Fruit fly (Drosophila melanogaster) whole organism, embryonic: ENCODE measurements around the gene CG4645.

Experiments used
- Antp ChIP-seq: fragments of 200-800 bp; sonication (Bioruptor generic); optimal IDR thresholded peaks from 3 replicates; lab custom pipeline; 2016; ENCODE audit warnings: missing biosample characterization, missing genetic modification characterization
- Atf3 ChIP-seq: fragments of 200-800 bp; sonication (Bioruptor generic); optimal IDR thresholded peaks from 3 replicates; lab custom pipeline; 2016; ENCODE audit warnings: missing biosample characterization, missing genetic modification characterization
- Blimp-1 ChIP-seq: fragments of 200-800 bp; sonication (Bioruptor generic); optimal IDR thresholded peaks from 3 replicates; lab custom pipeline; 2018; ENCODE audit warnings: missing biosample characterization, missing genetic modification characterization, mild to moderate bottlenecking, moderate library complexity, missing genetic modification reagents
- CG10267 ChIP-seq: fragments of 200-800 bp; sonication (Bioruptor generic); optimal IDR thresholded peaks from 2 replicates; lab custom pipeline; 2018; ENCODE audit warnings: missing biosample characterization, mild to moderate bottlenecking, missing genetic modification characterization, moderate library complexity
- CG11247 ChIP-seq: fragments of 200-800 bp; sonication (Bioruptor generic); IDR thresholded peaks from 2 replicates; pipeline ENCODE4 v1.3.6; 2022; ENCODE audit warnings: missing biosample characterization, missing genetic modification characterization
- CG11504 ChIP-seq: fragments of 200-800 bp; sonication (Bioruptor generic); optimal IDR thresholded peaks from 3 replicates; lab custom pipeline; 2019; ENCODE audit warnings: missing biosample characterization, mild to moderate bottlenecking, missing genetic modification characterization, moderate library complexity
- CG12071 ChIP-seq: fragments of 200-800 bp; sonication (Bioruptor generic); optimal IDR thresholded peaks from 3 replicates; lab custom pipeline; 2018; ENCODE audit warnings: missing biosample characterization, mild to moderate bottlenecking, missing genetic modification characterization
- CG12391 ChIP-seq: fragments of 200-800 bp; sonication (Bioruptor generic); optimal IDR thresholded peaks from 3 replicates; lab custom pipeline; 2018; ENCODE audit warnings: missing biosample characterization, mild to moderate bottlenecking, missing genetic modification characterization, moderate library complexity
- CG12744 ChIP-seq: fragments of 200-800 bp; sonication (Bioruptor generic); optimal IDR thresholded peaks from 2 replicates; lab custom pipeline; 2016; ENCODE audit warnings: missing biosample characterization, missing genetic modification characterization
- CG15696 ChIP-seq: fragments of 200-800 bp; sonication (Bioruptor generic); optimal IDR thresholded peaks from 2 replicates; lab custom pipeline; 2019; ENCODE audit warnings: missing biosample characterization, mild to moderate bottlenecking, missing genetic modification characterization, moderate library complexity
- CG17359 ChIP-seq: fragments of 200-800 bp; sonication (Bioruptor generic); optimal IDR thresholded peaks from 3 replicates; lab custom pipeline; 2018; ENCODE audit warnings: missing biosample characterization, mild to moderate bottlenecking, missing genetic modification characterization, moderate library complexity
- CG17829 ChIP-seq: fragments of 200-800 bp; optimal IDR thresholded peaks from 2 replicates; lab custom pipeline; 2019; ENCODE audit warnings: missing biosample characterization, mild to moderate bottlenecking, missing genetic modification characterization, moderate library complexity
- CG2199 ChIP-seq: fragments of 200-800 bp; sonication (Bioruptor generic); IDR thresholded peaks from 3 replicates; pipeline ENCODE4 v1.3.6; 2022; ENCODE audit warnings: missing biosample characterization, missing genetic modification characterization
- CG2678 ChIP-seq: fragments of 200-800 bp; sonication (Bioruptor generic); optimal IDR thresholded peaks from 3 replicates; lab custom pipeline; 2019; ENCODE audit warnings: missing biosample characterization, mild to moderate bottlenecking, missing genetic modification characterization, moderate library complexity
- CG2712 ChIP-seq: fragments of 200-800 bp; optimal IDR thresholded peaks from 3 replicates; lab custom pipeline; 2019; ENCODE audit warnings: missing biosample characterization, mild to moderate bottlenecking, missing genetic modification characterization, moderate library complexity
- CG34422 ChIP-seq: fragments of 200-800 bp; sonication (Bioruptor generic); IDR thresholded peaks from 3 replicates; pipeline ENCODE4 v1.3.6; 2022; ENCODE audit warnings: missing biosample characterization, missing genetic modification characterization
- CG4404 ChIP-seq: fragments of 200-800 bp; sonication (Bioruptor generic); IDR thresholded peaks from 2 replicates; pipeline ENCODE4 v1.3.6; 2022; ENCODE audit warnings: missing biosample characterization, missing genetic modification characterization
- CG5180 ChIP-seq: fragments of 200-800 bp; sonication (Bioruptor generic); optimal IDR thresholded peaks from 3 replicates; lab custom pipeline; 2017; ENCODE audit warnings: missing biosample characterization, missing genetic modification characterization, mild to moderate bottlenecking, moderate library complexity, missing genetic modification reagents
- CG6254 ChIP-seq: fragments of 200-800 bp; sonication (Bioruptor generic); optimal IDR thresholded peaks from 3 replicates; lab custom pipeline; 2017; ENCODE audit warnings: mild to moderate bottlenecking, missing biosample characterization, missing genetic modification reagents, missing genetic modification characterization
- CG7786 ChIP-seq: fragments of 200-800 bp; sonication (Bioruptor generic); optimal IDR thresholded peaks from 2 replicates; lab custom pipeline; 2016; ENCODE audit warnings: missing biosample characterization, missing genetic modification characterization
- CG7839 ChIP-seq: fragments of 200-800 bp; sonication (Bioruptor generic); optimal IDR thresholded peaks from 3 replicates; lab custom pipeline; 2018; ENCODE audit warnings: missing biosample characterization, mild to moderate bottlenecking, missing genetic modification characterization, moderate library complexity
- CG7963 ChIP-seq: fragments of 200-800 bp; sonication (Bioruptor generic); IDR thresholded peaks from 3 replicates; pipeline ENCODE4 v1.3.6; 2022; ENCODE audit warnings: missing biosample characterization, missing genetic modification characterization; ENCODE audit not compliant: partially characterized antibody
- CHES-1-like ChIP-seq: fragments of 200-800 bp; sonication (Bioruptor generic); optimal IDR thresholded peaks from 2 replicates; lab custom pipeline; 2016; ENCODE audit warnings: missing biosample characterization, missing genetic modification characterization
- D19A ChIP-seq: fragments of 200-800 bp; optimal IDR thresholded peaks from 3 replicates; lab custom pipeline; 2019; ENCODE audit warnings: missing biosample characterization, mild to moderate bottlenecking, missing genetic modification characterization, moderate library complexity
- Dp ChIP-seq: fragments of 200-800 bp; sonication (Bioruptor generic); optimal IDR thresholded peaks from 2 replicates; lab custom pipeline; 2018; ENCODE audit warnings: missing biosample characterization, mild to moderate bottlenecking, missing genetic modification characterization, moderate library complexity
- HLH3B ChIP-seq: fragments of 200-800 bp; sonication (Bioruptor generic); IDR thresholded peaks from 2 replicates; pipeline ENCODE4 v1.3.6; 2022; ENCODE audit warnings: missing biosample characterization, missing genetic modification characterization
- Lim3 ChIP-seq: fragments of 200-800 bp; sonication (Bioruptor generic); IDR thresholded peaks from 2 replicates; pipeline ENCODE4 v1.3.6; 2022; ENCODE audit warnings: missing biosample characterization, missing genetic modification characterization
- Mad ChIP-seq: fragments of 200-800 bp; sonication (Bioruptor generic); optimal IDR thresholded peaks from 2 replicates; lab custom pipeline; 2016; ENCODE audit warnings: missing biosample characterization, missing genetic modification characterization
- NFAT ChIP-seq: fragments of 200-800 bp; sonication (Bioruptor generic); IDR thresholded peaks from 2 replicates; pipeline ENCODE4 v1.3.6; 2022; ENCODE audit warnings: missing biosample characterization, missing genetic modification characterization
- Oaz ChIP-seq: fragments of 200-800 bp; sonication (Bioruptor generic); IDR thresholded peaks from 2 replicates; pipeline ENCODE4 v1.3.6; 2022; ENCODE audit warnings: missing biosample characterization, missing genetic modification characterization
- Sox102F ChIP-seq: fragments of 200-800 bp; sonication (Bioruptor generic); optimal IDR thresholded peaks from 2 replicates; lab custom pipeline; 2018; ENCODE audit warnings: missing biosample characterization, mild to moderate bottlenecking, missing genetic modification characterization, moderate library complexity
- Sry-δ ChIP-seq: fragments of 200-800 bp; sonication (Bioruptor generic); optimal IDR thresholded peaks from 2 replicates; lab custom pipeline; 2016; ENCODE audit warnings: missing biosample characterization, missing genetic modification characterization
- Taf1 ChIP-seq: fragments of 200-800 bp; sonication (Bioruptor generic); IDR thresholded peaks from 2 replicates; pipeline ENCODE4 v1.3.6; 2022; ENCODE audit warnings: missing biosample characterization, missing genetic modification characterization
- ac ChIP-seq: fragments of 200-800 bp; sonication (Bioruptor generic); optimal IDR thresholded peaks from 3 replicates; lab custom pipeline; 2017; ENCODE audit warnings: missing biosample characterization, mild to moderate bottlenecking, missing genetic modification characterization
- aop ChIP-seq: fragments of 200-800 bp; sonication (Bioruptor generic); IDR thresholded peaks from 2 replicates; pipeline ENCODE4 v1.3.6; 2022; ENCODE audit warnings: missing biosample characterization, missing genetic modification characterization
- bsh ChIP-seq, 2 experiments: fragments of 200-800 bp; sonication (Bioruptor generic); optimal IDR thresholded peaks; 2 replicates each; lab custom pipeline; 2017 to 2018; ENCODE audit warnings: mild to moderate bottlenecking in 2 of 2, missing biosample characterization in 2 of 2, missing genetic modification characterization in 2 of 2, moderate library complexity in 1 of 2
- cas ChIP-seq: fragments of 200-800 bp; sonication (Bioruptor generic); IDR thresholded peaks from 2 replicates; pipeline ENCODE4 v1.3.6; 2022; ENCODE audit warnings: missing biosample characterization, missing genetic modification characterization
- ci ChIP-seq: fragments of 200-800 bp; sonication (Bioruptor generic); IDR thresholded peaks from 3 replicates; pipeline ENCODE4 v1.3.6; 2022; ENCODE audit warnings: missing biosample characterization, missing genetic modification characterization
- dmrt99B ChIP-seq: fragments of 200-800 bp; sonication (Bioruptor generic); optimal IDR thresholded peaks from 2 replicates; lab custom pipeline; 2018; ENCODE audit warnings: missing biosample characterization, mild to moderate bottlenecking, missing genetic modification characterization, moderate library complexity
- ems ChIP-seq: fragments of 200-800 bp; sonication (Bioruptor generic); optimal IDR thresholded peaks from 3 replicates; lab custom pipeline; 2016; ENCODE audit warnings: missing biosample characterization, missing genetic modification characterization
- eyg ChIP-seq: fragments of 200-800 bp; sonication (Bioruptor generic); optimal IDR thresholded peaks from 3 replicates; lab custom pipeline; 2016; ENCODE audit warnings: missing biosample characterization, missing genetic modification characterization
- fu2 ChIP-seq: fragments of 200-800 bp; sonication (Bioruptor generic); optimal IDR thresholded peaks from 2 replicates; lab custom pipeline; 2016; ENCODE audit warnings: missing biosample characterization, missing genetic modification characterization
- gem ChIP-seq: fragments of 200-800 bp; sonication (Bioruptor generic); optimal IDR thresholded peaks from 2 replicates; lab custom pipeline; 2019; ENCODE audit warnings: missing biosample characterization, mild to moderate bottlenecking, missing genetic modification characterization, moderate library complexity
- nmo ChIP-seq: fragments of 200-800 bp; sonication (Bioruptor generic); optimal IDR thresholded peaks from 2 replicates; lab custom pipeline; 2018; ENCODE audit warnings: missing biosample characterization, mild to moderate bottlenecking, missing genetic modification characterization, moderate library complexity
- pita ChIP-seq: fragments of 200-800 bp; sonication (Bioruptor generic); optimal IDR thresholded peaks from 2 replicates; lab custom pipeline; 2017; ENCODE audit warnings: missing biosample characterization, mild to moderate bottlenecking, missing genetic modification characterization
- prd ChIP-seq, 3 experiments: fragments of >200 bp in 2 of 3; fragments of 200-800 bp in 1 of 3; sonication (Bioruptor generic) in 1 of 3; optimal IDR thresholded peaks in 2 of 3; IDR thresholded peaks in 1 of 3; 2 replicates in 2 of 3; 3 replicates in 1 of 3; pipeline versions ENCODE4 v1.3.6 to Lab custom; 2017 to 2022; ENCODE audit warnings: missing biosample characterization in 1 of 3, missing genetic modification characterization in 1 of 3
- row ChIP-seq: fragments of 200-800 bp; sonication (Bioruptor generic); IDR thresholded peaks from 3 replicates; pipeline ENCODE4 v1.3.6; 2022; ENCODE audit warnings: missing biosample characterization, missing genetic modification characterization
- usp ChIP-seq: fragments of >200 bp; optimal IDR thresholded peaks from 2 replicates; lab custom pipeline; 2017; ENCODE audit warnings: missing biosample characterization, missing genetic modification characterization
- z ChIP-seq: fragments of 200-800 bp; sonication (Bioruptor generic); IDR thresholded peaks from 3 replicates; pipeline ENCODE4 v1.3.6; 2022; ENCODE audit warnings: missing biosample characterization, missing genetic modification characterization
- zen ChIP-seq: fragments of 200-800 bp; sonication (Bioruptor generic); optimal IDR thresholded peaks from 3 replicates; lab custom pipeline; 2018; ENCODE audit warnings: missing biosample characterization, mild to moderate bottlenecking, missing genetic modification characterization, moderate library complexity
- zfh1 ChIP-seq: fragments of 200-800 bp; sonication (Bioruptor generic); IDR thresholded peaks from 3 replicates; pipeline ENCODE4 v1.3.6; 2022; ENCODE audit warnings: missing biosample characterization, missing genetic modification characterization

Gene CG4645

DNA sequence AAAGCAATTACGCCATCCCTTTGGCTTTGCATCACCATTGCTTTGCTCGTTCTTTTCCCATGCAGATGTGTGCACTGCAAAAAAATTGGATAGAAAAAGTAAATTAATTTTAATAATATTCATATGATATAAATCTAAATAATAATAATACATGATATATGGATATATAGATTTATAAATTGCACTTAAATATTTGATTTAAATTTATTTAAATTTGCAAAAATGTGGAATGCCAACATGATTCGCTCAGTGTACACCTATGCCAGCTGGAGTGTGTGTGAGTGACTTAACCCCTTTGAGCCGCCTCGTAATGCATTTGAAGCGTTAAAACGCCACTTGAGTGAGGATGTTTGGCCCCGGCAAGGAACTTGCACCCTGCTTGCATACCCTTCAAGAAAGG is 4.0 kb downstream of the CG4645 start (continued):
- TF ChIP-seq ac (GFP tag; lab: Kevin White, UChicago) (no peak), Dp (GFP tag; lab: Kevin White, UChicago) (no peak), Sry-δ (GFP tag; lab: Kevin White, UChicago) (no peak), CG17829 (tag; lab: Kevin White, UChicago) (peak; percentile 3), Mad (GFP tag; lab: Kevin White, UChicago) (no peak), Taf1 (GFP tag; lab: Robert Waterston, UW) (no peak), CG17359 (tag; lab: Kevin White, UChicago) (no peak), Oaz (GFP tag; lab: Robert Waterston, UW) (no peak), CG2199 (GFP tag; lab: Robert Waterston, UW) (no peak), Atf3 (GFP tag; lab: Kevin White, UChicago) (no peak), Sox102F (GFP tag; lab: Kevin White, UChicago) (no peak), zfh1 (GFP tag; lab: Robert Waterston, UW) (no peak), ems (GFP tag; lab: Kevin White, UChicago) (no peak), Lim3 (GFP tag; lab: Robert Waterston, UW) (no peak), CG7963 (GFP tag; lab: Robert Waterston, UW) (no peak), usp (GFP tag; lab: Kevin White, UChicago) (no peak), fu2 (GFP tag; lab: Kevin White, UChicago) (no peak), aop (no peak), CG12391 (tag; lab: Kevin White, UChicago) (peak; percentile 13), Blimp-1 (GFP tag; lab: Kevin White, UChicago) (peak; percentile 31), ci (GFP tag; lab: Robert Waterston, UW) (no peak), CG15696 (tag; lab: Kevin White, UChicago) (peak; percentile 17), nmo (GFP tag; lab: Kevin White, UChicago) (no peak), CG12744 (GFP tag; lab: Kevin White, UChicago) (no peak), D19A (tag; lab: Kevin White, UChicago) (no peak), CG4404 (peak; percentile 55), NFAT (GFP tag; lab: Robert Waterston, UW) (no peak), CG6254 (GFP tag; lab: Kevin White, UChicago) (no peak), gem (peak; percentile 51), CHES-1-like (no peak), prd (optimal IDR thresholded peaks at IDR 0.05; lab: Kevin White, UChicago) (no peak), prd (GFP tag; IDR thresholded peaks at IDR 0.05; lab: Robert Waterston, UW) (0 out of 3 replicates have a peak, but pooled peaks have one; percentile 40), CG11247 (GFP tag; lab: Robert Waterston, UW) (no peak), CG2678 (tag; lab: Kevin White, UChicago) (peak; percentile 27), CG11504 (tag; lab: Kevin White, UChicago) (peak; percentile 33), pita (GFP tag; lab: Kevin White, UChicago) (no peak), CG10267 (tag; lab: Kevin White, UChicago) (peak; percentile 2), CG2712 (tag; lab: Kevin White, UChicago) (peak; percentile 44), CG7786 (GFP tag; lab: Kevin White, UChicago) (no peak), eyg (GFP tag; lab: Kevin White, UChicago) (no peak), CG34422 (GFP tag; lab: Robert Waterston, UW) (no peak; the same call in 2 of the 3 replicates), CG12071 (GFP tag; lab: Kevin White, UChicago) (no peak), zen (peak; percentile 40), cas (no peak), HLH3B (GFP tag; lab: Robert Waterston, UW) (no peak), Antp (GFP tag; lab: Kevin White, UChicago) (no peak), bsh (GFP tag; optimal IDR thresholded peaks at IDR 0.05; lab: Kevin White, UChicago) (peak; percentile 39 to 49), row (GFP tag; lab: Robert Waterston, UW) (0 out of 3 replicates have a peak, but pooled peaks have one; percentile 25), z (GFP tag; lab: Robert Waterston, UW) (no peak), CG5180 (GFP tag; lab: Kevin White, UChicago) (no peak), CG7839 (tag; lab: Kevin White, UChicago) (peak; percentile 13), dmrt99B (tag; lab: Kevin White, UChicago) (peak; percentile 9)
